Worm (Caenorhabditis elegans) whole organism, early embryonic: ENCODE measurements around the gene col-153.

Source experiments
- B0310.2 ChIP-seq: sonication (generic microtip); optimal IDR thresholded peaks from 2 replicates; lab custom pipeline; 2016; ENCODE audit warnings: mild to moderate bottlenecking, missing genetic modification characterization, missing compliant biosample characterization
- F13C5.2 ChIP-seq: sonication (generic microtip); optimal IDR thresholded peaks from 2 replicates; lab custom pipeline; 2017; ENCODE audit warnings: mild to moderate bottlenecking, missing genetic modification characterization, inconsistent platforms, missing compliant biosample characterization
- aly-1 ChIP-seq: sonication (generic microtip); optimal IDR thresholded peaks from 2 replicates; lab custom pipeline; 2016; ENCODE audit warnings: missing genetic modification characterization, missing compliant biosample characterization
- ama-1 ChIP-seq: fragments of 150-350 bp; optimal IDR thresholded peaks from 2 replicates; lab custom pipeline; 2014
- ceh-13 ChIP-seq: fragments of 200-800 bp; sonication (Bioruptor generic); optimal IDR thresholded peaks from 2 replicates; lab custom pipeline; 2018; ENCODE audit warnings: mild to moderate bottlenecking, missing genetic modification characterization, missing compliant biosample characterization
- ceh-36 ChIP-seq: sonication (generic microtip); optimal IDR thresholded peaks from 2 replicates; lab custom pipeline; 2016; ENCODE audit warnings: missing genetic modification characterization, inconsistent platforms, missing compliant biosample characterization
- ets-7 ChIP-seq: sonication (generic microtip); optimal IDR thresholded peaks from 2 replicates; lab custom pipeline; 2016; ENCODE audit warnings: missing genotype, missing genetic modification characterization, missing compliant biosample characterization
- flt-1 ChIP-seq: fragments of 200-800 bp; sonication (Bioruptor generic); IDR thresholded peaks from 2 replicates; pipeline ENCODE4 v1.3.6; 2022; ENCODE audit warnings: missing genetic modification characterization, missing compliant biosample characterization
- hmbx-1 ChIP-seq: sonication (generic microtip); optimal IDR thresholded peaks from 2 replicates; lab custom pipeline; 2016; ENCODE audit warnings: mild to moderate bottlenecking, missing genetic modification characterization, missing compliant biosample characterization
- hmg-4 ChIP-seq: fragments of 200-800 bp; sonication (Bioruptor generic); optimal IDR thresholded peaks from 2 replicates; lab custom pipeline; 2018; ENCODE audit warnings: mild to moderate bottlenecking, missing genetic modification characterization, missing compliant biosample characterization
- hnd-1 ChIP-seq: sonication (generic microtip); optimal IDR thresholded peaks from 2 replicates; lab custom pipeline; 2016; ENCODE audit warnings: missing genetic modification characterization, missing compliant biosample characterization
- pes-1 ChIP-seq: fragments of 200-800 bp; sonication (Bioruptor generic); IDR thresholded peaks from 2 replicates; pipeline ENCODE4 v1.3.6; 2022; ENCODE audit warnings: missing genetic modification reagents, missing genetic modification characterization, missing compliant biosample characterization
- scrt-1 ChIP-seq: fragments of 200-800 bp; sonication (Bioruptor generic); IDR thresholded peaks from 2 replicates; pipeline ENCODE4 v1.3.6; 2022; ENCODE audit warnings: missing genetic modification characterization, missing compliant biosample characterization
- sea-1 ChIP-seq: fragments of 200-800 bp; sonication (Bioruptor generic); conservative IDR thresholded peaks from 2 replicates; pipeline ENCODE4 v1.3.6; 2022; ENCODE audit warnings: missing genetic modification characterization, missing compliant biosample characterization
- tbx-11 ChIP-seq: fragments of 200-800 bp; sonication (Bioruptor generic); IDR thresholded peaks from 2 replicates; pipeline ENCODE4 v1.3.6; 2022; ENCODE audit warnings: missing genetic modification characterization, missing compliant biosample characterization
- tbx-37 ChIP-seq: fragments of 200-800 bp; sonication (Bioruptor generic); conservative IDR thresholded peaks from 2 replicates; pipeline ENCODE4 v1.3.6; 2022; ENCODE audit warnings: missing genetic modification reagents, missing genetic modification characterization, missing compliant biosample characterization
- tra-4 ChIP-seq: sonication (generic microtip); optimal IDR thresholded peaks from 2 replicates; lab custom pipeline; 2017; ENCODE audit warnings: missing genetic modification characterization, missing compliant biosample characterization

The col-153 gene

DNA sequence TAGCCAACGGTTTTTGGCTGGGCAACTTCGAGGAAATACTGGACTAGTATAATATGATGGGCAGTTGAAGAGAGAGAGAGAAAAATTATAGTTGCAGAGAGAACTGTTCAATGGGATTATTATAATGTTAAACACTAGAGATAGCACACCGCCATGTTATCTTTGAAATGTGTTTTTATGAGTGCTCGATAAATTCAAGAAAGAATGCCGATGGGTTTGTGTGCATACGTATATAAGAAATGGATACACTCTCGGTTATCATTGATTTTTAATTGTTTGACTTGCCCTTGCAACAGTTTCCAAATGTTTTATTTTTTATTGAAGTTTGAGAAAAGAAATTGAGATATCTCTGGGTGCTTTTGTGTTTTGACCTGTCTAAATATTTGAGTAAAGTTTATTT lies 12.9 kb upstream of the col-153 start, which contains the start of gene F17C11.12:
Gene F17C11.12, minus strand, starts transcription at position 240 of the 400 bp plus-strand sequence.
- TF ChIP-seq sea-1 (no peak), pes-1 (GFP tag; lab: Robert Waterston, UW) (no peak), tbx-11 (no peak), aly-1 (tag; lab: Kevin White, UChicago) (no peak), B0310.2 (tag; lab: Kevin White, UChicago) (no peak), scrt-1 (GFP tag; lab: Robert Waterston, UW) (no peak), ceh-13 (no peak), ama-1 (lab: Kevin White, UChicago) (no peak), hnd-1 (tag; lab: Kevin White, UChicago) (no peak), flt-1 (GFP tag; lab: Robert Waterston, UW) (no peak), F13C5.2 (no peak)

- TF ChIP-seq sea-1: no peak
- TF ChIP-seq F13C5.2: no peak
- no peak for TF ChIP-seq scrt-1 (GFP tag; lab: Robert Waterston, UW)
- no peak for TF ChIP-seq ama-1 (lab: Kevin White, UChicago)
- no peak for TF ChIP-seq flt-1 (GFP tag; lab: Robert Waterston, UW)
- no peak for TF ChIP-seq pes-1 (GFP tag; lab: Robert Waterston, UW)
- no peak for TF ChIP-seq ceh-36
- no peak for TF ChIP-seq B0310.2 (tag; lab: Kevin White, UChicago)
- TF ChIP-seq ceh-13: no peak
- no peak for TF ChIP-seq tbx-37
These were observed 12.3 kb upstream of the col-153 start for ce11 chrV:10937294-10937693.

DNA sequence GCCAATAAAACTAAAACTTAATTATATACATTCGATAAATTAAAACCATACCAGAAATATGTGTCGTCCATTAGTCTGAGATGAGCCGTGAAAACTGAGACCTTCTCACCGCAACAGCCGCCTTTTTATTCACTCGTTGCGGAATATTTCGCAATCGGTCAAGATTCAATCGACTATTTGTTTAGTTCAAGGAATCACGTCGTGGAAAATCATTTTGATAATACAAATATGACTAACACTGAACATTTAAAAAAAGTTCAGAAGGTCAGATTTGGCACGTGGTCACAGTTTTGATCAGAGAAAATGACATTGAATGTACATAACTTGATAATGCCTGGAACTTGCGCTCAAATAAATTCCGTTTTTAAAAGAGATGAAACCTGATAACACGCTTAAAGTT lies 10.9 kb upstream of the col-153 start, which contains the start of gene F17C11.11:
Gene F17C11.11, minus strand, starts transcription at position 79 of the 400 bp plus-strand sequence.
- TF ChIP-seq aly-1 (tag; lab: Kevin White, UChicago): no peak
- no peak for TF ChIP-seq ama-1 (lab: Kevin White, UChicago)
- TF ChIP-seq tbx-11: no peak
- no peak for TF ChIP-seq ceh-13
- TF ChIP-seq ets-7: no peak
- no peak for TF ChIP-seq hmg-4
- TF ChIP-seq B0310.2 (tag; lab: Kevin White, UChicago): no peak
- no peak for TF ChIP-seq ceh-36
- TF ChIP-seq tbx-37: no peak
- no peak for TF ChIP-seq sea-1

ce11 chrV:10939990-10940570 lies 9.5 kb upstream of the col-153 start:
- TF ChIP-seq scrt-1 (GFP tag; lab: Robert Waterston, UW): no peak
- no peak for TF ChIP-seq aly-1 (tag; lab: Kevin White, UChicago)
- TF ChIP-seq tra-4 (tag; lab: Kevin White, UChicago): no peak
- no peak for TF ChIP-seq B0310.2 (tag; lab: Kevin White, UChicago)
- TF ChIP-seq hmg-4: no peak
- no peak for TF ChIP-seq ceh-13
- TF ChIP-seq tbx-11: no peak

DNA sequence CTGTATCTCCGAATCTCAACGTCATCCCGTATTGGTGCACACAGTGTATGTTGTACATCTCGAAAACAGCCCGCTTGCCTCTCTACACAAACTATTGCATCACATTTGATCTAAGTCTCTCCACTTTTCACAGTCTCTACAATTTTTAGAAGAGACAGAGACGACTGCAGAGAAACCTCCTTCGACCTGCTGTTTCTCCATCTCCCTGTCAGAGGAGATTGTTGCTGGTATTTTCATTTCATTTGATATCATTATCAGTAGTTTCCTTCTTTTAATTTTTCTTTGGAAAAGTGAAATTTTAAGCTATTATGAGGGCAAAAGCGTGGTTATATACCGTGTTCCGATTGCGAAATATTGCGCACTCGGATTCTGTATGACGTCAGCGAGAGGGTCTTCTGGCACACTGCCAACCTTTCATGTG lies 9.0 kb upstream of the col-153 start:
- TF ChIP-seq tbx-37 (no peak), hmg-4 (no peak), tra-4 (tag; lab: Kevin White, UChicago) (no peak), ceh-36 (no peak)

ce11 chrV:10941150-10941549 lies 8.5 kb upstream of the col-153 start, which contains the start of gene F17C11.26:
Gene F17C11.26, plus strand, starts transcription at chrV:10941450.
- no peak for TF ChIP-seq flt-1 (GFP tag; lab: Robert Waterston, UW)
- no peak for TF ChIP-seq hmg-4
- TF ChIP-seq scrt-1 (GFP tag; lab: Robert Waterston, UW): no peak
- no peak for TF ChIP-seq ama-1 (lab: Kevin White, UChicago)
- TF ChIP-seq tbx-37: no peak
- no peak for TF ChIP-seq aly-1 (tag; lab: Kevin White, UChicago)
- TF ChIP-seq hnd-1 (tag; lab: Kevin White, UChicago): no peak
- TF ChIP-seq pes-1 (GFP tag; lab: Robert Waterston, UW): no peak
- no peak for TF ChIP-seq hmbx-1 (tag; lab: Kevin White, UChicago)
- no peak for TF ChIP-seq B0310.2 (tag; lab: Kevin White, UChicago)
- TF ChIP-seq tbx-11: no peak
- TF ChIP-seq ceh-36: no peak
- TF ChIP-seq F13C5.2: no peak

ce11 chrV:10942161-10942560 lies 7.5 kb upstream of the col-153 start, which contains the start of gene zip-9:
Gene zip-9, plus strand, starts transcription at chrV:10942461.
- TF ChIP-seq hmbx-1 (tag; lab: Kevin White, UChicago) (no peak), tra-4 (tag; lab: Kevin White, UChicago) (no peak), hmg-4 (no peak), pes-1 (GFP tag; lab: Robert Waterston, UW) (no peak), ets-7 (no peak), scrt-1 (GFP tag; lab: Robert Waterston, UW) (no peak), flt-1 (GFP tag; lab: Robert Waterston, UW) (no peak), hnd-1 (tag; lab: Kevin White, UChicago) (no peak), tbx-11 (no peak), F13C5.2 (no peak), sea-1 (no peak), ama-1 (lab: Kevin White, UChicago) (no peak), ceh-13 (no peak), ceh-36 (no peak), B0310.2 (tag; lab: Kevin White, UChicago) (no peak)

DNA sequence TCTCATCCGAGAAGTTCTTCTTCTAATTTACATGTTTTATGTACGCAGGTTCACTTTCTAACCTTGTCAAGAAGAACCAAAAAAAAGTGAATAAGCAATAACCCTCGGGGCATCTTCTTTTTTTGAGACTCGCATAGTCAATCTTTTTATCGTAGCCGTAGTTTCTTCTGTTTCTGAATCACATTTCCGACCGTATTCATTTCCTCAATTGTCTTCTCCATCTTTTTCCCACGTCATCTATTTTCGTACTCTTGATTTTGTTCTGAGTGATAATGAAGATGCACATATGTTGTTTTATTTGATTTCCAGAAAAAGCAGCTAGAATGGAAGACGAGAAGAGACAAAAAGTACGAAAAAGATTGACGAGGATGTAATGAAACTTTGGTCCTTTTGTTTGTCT lies 4.7 kb upstream of the col-153 start:
- TF ChIP-seq hmg-4: no peak
- no peak for TF ChIP-seq ama-1 (lab: Kevin White, UChicago)
- no peak for TF ChIP-seq tra-4 (tag; lab: Kevin White, UChicago)
- TF ChIP-seq F13C5.2: no peak
- no peak for TF ChIP-seq hmbx-1 (tag; lab: Kevin White, UChicago)
- no peak for TF ChIP-seq ceh-36
- TF ChIP-seq tbx-11: no peak
- no peak for TF ChIP-seq sea-1
- no peak for TF ChIP-seq scrt-1 (GFP tag; lab: Robert Waterston, UW)
- no peak for TF ChIP-seq B0310.2 (tag; lab: Kevin White, UChicago)
- TF ChIP-seq hnd-1 (tag; lab: Kevin White, UChicago): no peak
- TF ChIP-seq flt-1 (GFP tag; lab: Robert Waterston, UW): no peak
- no peak for TF ChIP-seq aly-1 (tag; lab: Kevin White, UChicago)
